Comparison of ENCODE assay signal across 1 fruit fly cellular context in the genomic region with DNA sequence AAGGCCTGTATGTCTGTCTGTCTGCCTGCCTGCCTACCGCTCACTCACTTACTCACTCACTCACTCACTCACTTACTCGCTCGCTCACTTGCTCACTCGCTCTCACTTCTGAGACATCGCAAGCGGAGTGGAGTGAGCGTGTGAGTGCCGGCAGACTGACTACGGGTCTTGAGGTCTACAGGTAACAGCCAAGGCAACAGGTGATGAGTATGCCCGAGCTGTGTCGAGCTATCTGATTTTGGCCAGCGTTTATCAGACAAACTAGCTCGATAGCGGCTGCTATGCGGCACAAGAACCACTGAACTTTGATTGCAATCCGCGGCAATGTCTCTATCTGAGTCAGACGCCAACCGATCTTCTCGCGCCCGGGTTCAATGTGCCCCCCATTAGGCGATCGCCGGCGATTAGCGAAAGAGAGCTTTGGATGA.
TF ChIP-seq lines count a peak whose summit lies in the region.

No protein-coding gene starts in this region.

TF ChIP-seq in whole organism, embryonic, 481 proteins besides CTCF, POLR2A, EP300 and RAD21 (continued from another document):
- TF ChIP-seq sug (tag; optimal IDR thresholded peaks at IDR 0.05; lab: Kevin White, UChicago), result peak; percentile 74
- 0 out of 2 replicates have a peak, but pooled peaks have one; percentile 10 for TF ChIP-seq Drgx (GFP tag; IDR thresholded peaks at IDR 0.05; lab: Robert Waterston, UW)
- no peak for TF ChIP-seq Xrp1 (GFP tag; IDR thresholded peaks at IDR 0.05; lab: Robert Waterston, UW)
- no peak for TF ChIP-seq psq (GFP tag; optimal IDR thresholded peaks at IDR 0.05; lab: Kevin White, UChicago)
- 0 out of 4 replicates have a peak, but pooled peaks have one; percentile 69 for TF ChIP-seq chinmo (GFP tag; IDR thresholded peaks at IDR 0.05; lab: Robert Waterston, UW; ENCODE audit: partially characterized antibody)
- peak; percentile 58 for TF ChIP-seq CG1832 (GFP tag; optimal IDR thresholded peaks at IDR 0.05; lab: Kevin White, UChicago)
- peak in 1 of 2 experiments; percentile 25 for TF ChIP-seq tll (GFP tag; optimal IDR thresholded peaks at IDR 0.05; lab: Kevin White, UChicago)
- TF ChIP-seq Hr78 (GFP tag; optimal IDR thresholded peaks at IDR 0.05; lab: Kevin White, UChicago), result peak in 1 of 2 experiments; percentile 63
- peak; percentile 49 for TF ChIP-seq HLHmδ (GFP tag; optimal IDR thresholded peaks at IDR 0.05; lab: Kevin White, UChicago)
- peak; percentile 97 for TF ChIP-seq z (GFP tag; IDR thresholded peaks at IDR 0.05; lab: Robert Waterston, UW)
- peak; percentile 33; the same call in 1 of the 2 replicates for TF ChIP-seq Bgb (GFP tag; IDR thresholded peaks at IDR 0.05; lab: Robert Waterston, UW; ENCODE audit: partially characterized antibody)
